Fruit fly (Drosophila melanogaster) whole organism, prepupa: ENCODE data around the gene Zmynd8.

Experiments used
- CG10631 ChIP-seq: fragments of 200-800 bp; sonication (Bioruptor generic); optimal IDR thresholded peaks from 2 replicates; lab custom pipeline; 2016; ENCODE audit warnings: missing biosample characterization, missing genetic modification characterization
- CG10669 ChIP-seq: fragments of 200-800 bp; sonication (Bioruptor generic); optimal IDR thresholded peaks from 3 replicates; lab custom pipeline; 2018; ENCODE audit warnings: missing biosample characterization, mild to moderate bottlenecking, missing genetic modification characterization, moderate library complexity
- CG11294 ChIP-seq: fragments of 200-800 bp; sonication (Bioruptor generic); IDR thresholded peaks from 2 replicates; pipeline ENCODE4 v1.3.6; 2022; ENCODE audit warnings: missing biosample characterization, missing genetic modification characterization
- CG11762 ChIP-seq: fragments of 200-800 bp; sonication (Bioruptor generic); optimal IDR thresholded peaks from 3 replicates; lab custom pipeline; 2016; ENCODE audit warnings: missing biosample characterization, missing genetic modification characterization; ENCODE audit not compliant: insufficient read depth
- CG1621 ChIP-seq: fragments of 200-800 bp; sonication (Bioruptor generic); optimal IDR thresholded peaks from 3 replicates; lab custom pipeline; 2018; ENCODE audit warnings: missing biosample characterization, mild to moderate bottlenecking, missing genetic modification characterization
- CG16779 ChIP-seq: fragments of 200-800 bp; sonication (Bioruptor generic); optimal IDR thresholded peaks from 3 replicates; lab custom pipeline; 2017; ENCODE audit warnings: missing biosample characterization, mild to moderate bottlenecking, missing genetic modification characterization
- CG3032 ChIP-seq: fragments of 200-800 bp; optimal IDR thresholded peaks from 2 replicates; lab custom pipeline; 2019; ENCODE audit warnings: missing biosample characterization, mild to moderate bottlenecking, missing genetic modification characterization, moderate library complexity
- CG31627 ChIP-seq: fragments of 200-800 bp; sonication (Bioruptor generic); optimal IDR thresholded peaks from 3 replicates; lab custom pipeline; 2016; ENCODE audit warnings: missing biosample characterization, missing genetic modification characterization
- CG3919 ChIP-seq: fragments of 200-800 bp; sonication (Bioruptor generic); optimal IDR thresholded peaks from 3 replicates; lab custom pipeline; 2016; ENCODE audit warnings: missing biosample characterization, missing genetic modification characterization
- CG4318 ChIP-seq: fragments of 200-800 bp; sonication (Bioruptor generic); optimal IDR thresholded peaks from 3 replicates; lab custom pipeline; 2017; ENCODE audit warnings: missing biosample characterization, mild to moderate bottlenecking, missing genetic modification characterization
- CG6163 ChIP-seq: fragments of 200-800 bp; sonication (Bioruptor generic); IDR thresholded peaks from 3 replicates; pipeline ENCODE4 v1.3.6; 2022; ENCODE audit warnings: missing biosample characterization, missing genetic modification characterization
- CG6792 ChIP-seq: fragments of 200-800 bp; sonication (Bioruptor generic); optimal IDR thresholded peaks from 3 replicates; lab custom pipeline; 2016; ENCODE audit warnings: missing biosample characterization, missing genetic modification characterization
- CG6808 ChIP-seq: fragments of 200-800 bp; sonication (Bioruptor generic); optimal IDR thresholded peaks from 3 replicates; lab custom pipeline; 2017; ENCODE audit warnings: missing biosample characterization, missing genetic modification characterization, mild to moderate bottlenecking, moderate library complexity, missing genetic modification reagents
- CG6854 ChIP-seq: fragments of 200-800 bp; sonication (Bioruptor generic); optimal IDR thresholded peaks from 2 replicates; lab custom pipeline; 2017; ENCODE audit warnings: missing biosample characterization, mild to moderate bottlenecking, missing genetic modification characterization
- CG8119 ChIP-seq: fragments of 200-800 bp; sonication (Bioruptor generic); IDR thresholded peaks from 3 replicates; pipeline ENCODE4 v1.3.6; 2022; ENCODE audit warnings: missing biosample characterization, missing genetic modification characterization
- CG8319 ChIP-seq: fragments of 200-800 bp; sonication (Bioruptor generic); optimal IDR thresholded peaks from 3 replicates; lab custom pipeline; 2016; ENCODE audit warnings: missing biosample characterization, missing genetic modification characterization
- CG9139 ChIP-seq: fragments of 200-800 bp; sonication (Bioruptor generic); optimal IDR thresholded peaks from 3 replicates; lab custom pipeline; 2017; ENCODE audit warnings: missing biosample characterization, mild to moderate bottlenecking, missing genetic modification characterization
- Eip78C ChIP-seq: fragments of 200-800 bp; sonication (Bioruptor generic); peaks from one replicate; lab custom pipeline; 2016; ENCODE audit warnings: missing biosample characterization, missing genetic modification characterization
- Ets21C ChIP-seq: fragments of 200-800 bp; sonication (Bioruptor generic); optimal IDR thresholded peaks from 3 replicates; lab custom pipeline; 2016; ENCODE audit warnings: missing biosample characterization, missing genetic modification characterization
- Ets96B ChIP-seq: fragments of 200-800 bp; optimal IDR thresholded peaks from 2 replicates; lab custom pipeline; 2019; ENCODE audit warnings: missing biosample characterization, mild to moderate bottlenecking, missing genetic modification characterization, moderate library complexity
- Gug ChIP-seq: fragments of 200-800 bp; sonication (Bioruptor generic); IDR thresholded peaks from 2 replicates; pipeline ENCODE4 v1.3.6; 2022; ENCODE audit warnings: missing biosample characterization, missing genetic modification characterization
- Hr38 ChIP-seq: sonication (Bioruptor generic); optimal IDR thresholded peaks from 2 replicates; lab custom pipeline; 2016; ENCODE audit warnings: missing biosample characterization, missing genetic modification characterization
- Lpt ChIP-seq: fragments of 200-800 bp; sonication (Bioruptor generic); optimal IDR thresholded peaks from 3 replicates; lab custom pipeline; 2016; ENCODE audit warnings: missing biosample characterization, missing genetic modification characterization
- Met ChIP-seq: fragments of 200-800 bp; sonication (Bioruptor generic); optimal IDR thresholded peaks from 3 replicates; lab custom pipeline; 2016; ENCODE audit warnings: missing biosample characterization, missing genetic modification characterization
- Smox ChIP-seq: fragments of 200-800 bp; sonication (Bioruptor generic); optimal IDR thresholded peaks from 3 replicates; lab custom pipeline; 2016; ENCODE audit warnings: missing biosample characterization, missing genetic modification characterization
- Sox102F ChIP-seq: fragments of 200-800 bp; sonication (Bioruptor generic); optimal IDR thresholded peaks from 2 replicates; lab custom pipeline; 2016; ENCODE audit warnings: missing biosample characterization, mild to moderate bottlenecking, missing genetic modification characterization
- achi ChIP-seq: fragments of 200-800 bp; sonication (Bioruptor generic); optimal IDR thresholded peaks from 3 replicates; lab custom pipeline; 2016; ENCODE audit warnings: missing biosample characterization, missing genetic modification characterization
- cyc ChIP-seq: fragments of 200-800 bp; sonication (Bioruptor generic); optimal IDR thresholded peaks from 3 replicates; lab custom pipeline; 2016; ENCODE audit warnings: missing biosample characterization, missing genetic modification characterization
- dsx ChIP-seq: fragments of 200-800 bp; optimal IDR thresholded peaks from 3 replicates; lab custom pipeline; 2019; ENCODE audit warnings: missing biosample characterization, mild to moderate bottlenecking, missing genetic modification characterization, moderate library complexity; ENCODE audit not compliant: poor library complexity, severe bottlenecking
- fd59A ChIP-seq: fragments of 200-800 bp; sonication (Bioruptor generic); optimal IDR thresholded peaks from 2 replicates; lab custom pipeline; 2017; ENCODE audit warnings: missing biosample characterization, mild to moderate bottlenecking, missing genetic modification characterization, missing genetic modification reagents
- fkh ChIP-seq: fragments of 200-800 bp; sonication (Bioruptor generic); optimal IDR thresholded peaks from 3 replicates; lab custom pipeline; 2017; ENCODE audit warnings: missing biosample characterization, mild to moderate bottlenecking, missing genetic modification characterization, moderate library complexity
- lz ChIP-seq: fragments of 200-800 bp; sonication (Bioruptor generic); optimal IDR thresholded peaks from 3 replicates; lab custom pipeline; 2016; ENCODE audit warnings: missing biosample characterization, missing genetic modification characterization
- net ChIP-seq: fragments of 200-800 bp; sonication (Bioruptor generic); optimal IDR thresholded peaks from 3 replicates; lab custom pipeline; 2016; ENCODE audit warnings: missing biosample characterization, missing genetic modification characterization
- pdm3 ChIP-seq: fragments of 200-800 bp; sonication (Bioruptor generic); optimal IDR thresholded peaks from 3 replicates; lab custom pipeline; 2016; ENCODE audit warnings: missing biosample characterization, missing genetic modification characterization
- salr ChIP-seq, 2 experiments: fragments of 200-800 bp; sonication (Bioruptor generic); optimal IDR thresholded peaks; 3 replicates each; lab custom pipeline; 2016 to 2018; ENCODE audit warnings: missing biosample characterization in 2 of 2, missing genetic modification characterization in 2 of 2, mild to moderate bottlenecking in 1 of 2
- spab ChIP-seq: fragments of 200-800 bp; sonication (Bioruptor generic); optimal IDR thresholded peaks from 2 replicates; lab custom pipeline; 2017; ENCODE audit warnings: missing biosample characterization, mild to moderate bottlenecking, missing genetic modification characterization, missing genetic modification reagents
- ss ChIP-seq, 2 experiments: fragments of 200-800 bp; sonication (Bioruptor generic); optimal IDR thresholded peaks; 2 replicates in 1 of 2; 3 replicates in 1 of 2; lab custom pipeline; 2017 to 2018; ENCODE audit warnings: mild to moderate bottlenecking in 2 of 2, missing biosample characterization in 2 of 2, missing genetic modification characterization in 2 of 2, moderate library complexity in 1 of 2
- svp ChIP-seq: fragments of 200-800 bp; sonication (Bioruptor generic); peaks from one replicate; lab custom pipeline; 2016; ENCODE audit warnings: missing biosample characterization, missing genetic modification characterization
- vri ChIP-seq: fragments of 200-800 bp; sonication (Bioruptor generic); optimal IDR thresholded peaks from 3 replicates; lab custom pipeline; 2016; ENCODE audit warnings: missing biosample characterization, mild to moderate bottlenecking, missing genetic modification characterization

The Zmynd8 gene

dm6 chr3R:31700212-31700611 lies 30.9 kb downstream of the Zmynd8 start (continued):
- TF ChIP-seq CG3919 (GFP tag; lab: Kevin White, UChicago), result peak; percentile 79
- peak; percentile 62 for TF ChIP-seq Gug (GFP tag; lab: Robert Waterston, UW)
- TF ChIP-seq vri (GFP tag; lab: Kevin White, UChicago), result no peak
- TF ChIP-seq CG6163, result peak; percentile 90
- peak; percentile 34 for TF ChIP-seq CG16779 (tag; lab: Kevin White, UChicago)
- no peak for TF ChIP-seq CG8319 (GFP tag; lab: Kevin White, UChicago)
- peak; percentile 81 for TF ChIP-seq CG10631 (GFP tag; lab: Kevin White, UChicago)
- TF ChIP-seq CG3032, result peak; percentile 67
- TF ChIP-seq CG1621 (tag; lab: Kevin White, UChicago), result peak; percentile 41
- peak; percentile 47 for TF ChIP-seq CG10669 (GFP tag; lab: Kevin White, UChicago)
- TF ChIP-seq CG6792 (GFP tag; lab: Kevin White, UChicago), result peak; percentile 28
- peak; percentile 23 for TF ChIP-seq CG9139
- TF ChIP-seq spab (GFP tag; lab: Kevin White, UChicago), result peak; percentile 43
- no peak for TF ChIP-seq lz (GFP tag; lab: Kevin White, UChicago)

dm6 chr3R:31701934-31702333 lies 32.7 kb downstream of the Zmynd8 start:
- TF ChIP-seq Ets96B (tag; lab: Kevin White, UChicago), result no peak
- TF ChIP-seq fd59A (GFP tag; lab: Kevin White, UChicago), result no peak
- TF ChIP-seq ss (GFP tag; optimal IDR thresholded peaks at IDR 0.05; lab: Kevin White, UChicago), result peak; percentile 40 to 53
- peak; percentile 66 for TF ChIP-seq Eip78C (GFP tag; lab: Kevin White, UChicago)
- TF ChIP-seq CG6163, result 0 out of 3 replicates have a peak, but pooled peaks have one; percentile 8
- peak; percentile 8 for TF ChIP-seq CG6808 (GFP tag; lab: Kevin White, UChicago)
- peak; percentile 11 for TF ChIP-seq net (GFP tag; lab: Kevin White, UChicago)
- TF ChIP-seq CG6854, result peak; percentile 50
- TF ChIP-seq CG1621 (tag; lab: Kevin White, UChicago), result peak; percentile 44
- no peak for TF ChIP-seq Lpt (GFP tag; lab: Kevin White, UChicago)
- TF ChIP-seq svp (GFP tag; lab: Kevin White, UChicago), result peak; percentile 2
- TF ChIP-seq vri (GFP tag; lab: Kevin White, UChicago), result peak; percentile 39
- TF ChIP-seq dsx (GFP tag; lab: Kevin White, UChicago), result peak; percentile 56

- TF ChIP-seq Smox (GFP tag; lab: Kevin White, UChicago) (no peak), CG6792 (GFP tag; lab: Kevin White, UChicago) (no peak), net (GFP tag; lab: Kevin White, UChicago) (no peak), CG3032 (peak; percentile 18), spab (GFP tag; lab: Kevin White, UChicago) (peak; percentile 15), Ets96B (tag; lab: Kevin White, UChicago) (peak; percentile 8), Sox102F (GFP tag; lab: Kevin White, UChicago) (no peak)
- TF ChIP-seq, all 60 proteins: peak for 3
Measured at dm6 chr3R:31703370-31703769, 34.1 kb downstream of the Zmynd8 start.

dm6 chr3R:31704524-31705215 lies 35.4 kb downstream of the Zmynd8 start:
- TF ChIP-seq Smox (GFP tag; lab: Kevin White, UChicago) (no peak), cyc (GFP tag; lab: Kevin White, UChicago) (no peak), CG8119 (GFP tag; lab: Robert Waterston, UW) (0 out of 3 replicates have a peak, but pooled peaks have one; percentile 33), CG4318 (GFP tag; lab: Kevin White, UChicago) (no peak), salr (GFP tag; optimal IDR thresholded peaks at IDR 0.05; lab: Kevin White, UChicago) (no peak), dsx (GFP tag; lab: Kevin White, UChicago) (no peak), pdm3 (GFP tag; lab: Kevin White, UChicago) (no peak), CG10631 (GFP tag; lab: Kevin White, UChicago) (no peak), CG11294 (GFP tag; lab: Robert Waterston, UW) (no peak), Ets21C (no peak), Ets96B (tag; lab: Kevin White, UChicago) (peak; percentile 3), achi (no peak), fkh (GFP tag; lab: Kevin White, UChicago) (no peak), Eip78C (GFP tag; lab: Kevin White, UChicago) (peak; percentile 36), CG31627 (GFP tag; lab: Kevin White, UChicago) (no peak), CG6792 (GFP tag; lab: Kevin White, UChicago) (no peak), Hr38 (GFP tag; lab: Kevin White, UChicago) (no peak), Met (no peak), CG11762 (GFP tag; lab: Kevin White, UChicago) (no peak)
